Worm (Caenorhabditis elegans): Measurements from ENCODE around the gene icl-1.

icl-1 gene

ce11 chrV:682031-682430 is 45.8 kb downstream of the icl-1 start, which contains the start of gene srx-23:
Gene srx-23, plus strand, starts transcription at chrV:682331.
- TF ChIP-seq nhr-237 (tag; optimal IDR thresholded peaks at IDR 0.05): no peak
- no peak for TF ChIP-seq nhr-25 (tag; optimal IDR thresholded peaks at IDR 0.05)
- no peak for TF ChIP-seq nfya-1 (tag; optimal IDR thresholded peaks at IDR 0.05; ENCODE audit: insufficient read depth)
- TF ChIP-seq ceh-28 (tag; optimal IDR thresholded peaks at IDR 0.05): no peak
- TF ChIP-seq elt-1 (tag; optimal IDR thresholded peaks at IDR 0.05): no peak

- TF ChIP-seq skn-1 (tag; optimal IDR thresholded peaks at IDR 0.05): no peak
- no peak for TF ChIP-seq zag-1 (tag; optimal IDR thresholded peaks at IDR 0.05)
- TF ChIP-seq ceh-16 (tag; optimal IDR thresholded peaks at IDR 0.05): no peak
- TF ChIP-seq fkh-10 (GFP tag; optimal IDR thresholded peaks at IDR 0.05): no peak
- TF ChIP-seq snpc-4 (tag; optimal IDR thresholded peaks at IDR 0.05): no peak
- TF ChIP-seq eor-1 (tag; optimal IDR thresholded peaks at IDR 0.05): no peak
- no peak for TF ChIP-seq nhr-23 (tag; optimal IDR thresholded peaks at IDR 0.05)
- no peak for TF ChIP-seq sea-2 (GFP tag; optimal IDR thresholded peaks at IDR 0.05)
- TF ChIP-seq lin-15B (tag; optimal IDR thresholded peaks at IDR 0.05): no peak
- TF ChIP-seq jun-1 (tag; optimal IDR thresholded peaks at IDR 0.05): no peak
- no peak for TF ChIP-seq ztf-4 (tag; optimal IDR thresholded peaks at IDR 0.05)
- no peak for TF ChIP-seq aly-2 (tag; optimal IDR thresholded peaks at IDR 0.05)
- no peak for TF ChIP-seq fkh-2 (tag; optimal IDR thresholded peaks at IDR 0.05)
- no peak for TF ChIP-seq elt-1 (tag; optimal IDR thresholded peaks at IDR 0.05)
- TF ChIP-seq lsy-12 (tag; optimal IDR thresholded peaks at IDR 0.05): no peak
- TF ChIP-seq mdl-1 (tag; optimal IDR thresholded peaks at IDR 0.05): no peak
- no peak for TF ChIP-seq ama-1 (optimal IDR thresholded peaks at IDR 0.05)
- TF ChIP-seq lin-39 (tag; optimal IDR thresholded peaks at IDR 0.05): no peak
- TF ChIP-seq nhr-28 (tag; optimal IDR thresholded peaks at IDR 0.05): no peak
Observed at ce11 chrV:679663-680062, 48.1 kb downstream of the icl-1 start, which contains the start of gene srx-22. Gene srx-22, plus strand, starts transcription at chrV:679963.

ce11 chrV:676550-677084 is 51.2 kb downstream of the icl-1 start, which contains the start of the genes fbxa-72 and srx-21:
Gene fbxa-72, minus strand, starts transcription at chrV:676753.
Gene srx-21, plus strand, starts transcription at chrV:677034.
- TF ChIP-seq sea-2 (GFP tag; optimal IDR thresholded peaks at IDR 0.05) (no peak), nhr-23 (tag; optimal IDR thresholded peaks at IDR 0.05) (peak; percentile 62), nhr-12 (tag; optimal IDR thresholded peaks at IDR 0.05) (no peak), hmg-11 (tag; optimal IDR thresholded peaks at IDR 0.05) (no peak), snpc-4 (tag; optimal IDR thresholded peaks at IDR 0.05) (peak; percentile 12), nhr-43 (tag; optimal IDR thresholded peaks at IDR 0.05; ENCODE audit: poor library complexity, severe bottlenecking) (peak; percentile 60), elt-2 (tag; optimal IDR thresholded peaks at IDR 0.05) (peak; percentile 28), ceh-28 (tag; optimal IDR thresholded peaks at IDR 0.05) (peak; percentile 30), nhr-25 (tag; optimal IDR thresholded peaks at IDR 0.05) (peak; percentile 36), lin-15B (tag; optimal IDR thresholded peaks at IDR 0.05) (peak; percentile 21)

- TF ChIP-seq ceh-9 (tag; optimal IDR thresholded peaks at IDR 0.05): no peak
- TF ChIP-seq elt-1 (tag; optimal IDR thresholded peaks at IDR 0.05): no peak
- no peak for TF ChIP-seq ceh-28 (tag; optimal IDR thresholded peaks at IDR 0.05)
- TF ChIP-seq mdl-1 (tag; optimal IDR thresholded peaks at IDR 0.05): no peak
- TF ChIP-seq nhr-237 (tag; optimal IDR thresholded peaks at IDR 0.05): no peak
- no peak for TF ChIP-seq ceh-16 (tag; optimal IDR thresholded peaks at IDR 0.05)
- no peak for TF ChIP-seq nhr-67 (tag; optimal IDR thresholded peaks at IDR 0.05)
- peak; percentile 24 for TF ChIP-seq snpc-4 (tag; optimal IDR thresholded peaks at IDR 0.05)
- TF ChIP-seq aly-2 (tag; optimal IDR thresholded peaks at IDR 0.05): no peak
Observed at ce11 chrV:676090-676489, 51.7 kb downstream of the icl-1 start.

All from whole organism, L3 larva.